Worm (Caenorhabditis elegans) whole organism, L2 larva: ENCODE results near the gene srlf-14.
A peak's percentile ranks its signal among the peaks of the same experiment; 100 is the strongest.

Experiments
- Y55F3AM.14 ChIP-seq: fragments of 200-800 bp; sonication (Bioruptor generic); optimal IDR thresholded peaks from 2 replicates; lab custom pipeline; 2018; ENCODE audit warnings: mild to moderate bottlenecking, missing genetic modification characterization, missing compliant biosample characterization
- aly-2 ChIP-seq: fragments of 150-350 bp; optimal IDR thresholded peaks from 2 replicates; lab custom pipeline; 2014; ENCODE audit warnings: missing biosample characterization, missing genetic modification characterization
- blmp-1 ChIP-seq: sonication (generic microtip); optimal IDR thresholded peaks from 2 replicates; lab custom pipeline; 2017; ENCODE audit warnings: missing genetic modification characterization, mild to moderate bottlenecking, missing compliant biosample characterization, antibody characterized with exemption, moderate library complexity; ENCODE audit not compliant: insufficient read depth
- ceh-16 ChIP-seq: fragments of 150-350 bp; optimal IDR thresholded peaks from 2 replicates; lab custom pipeline; 2014; ENCODE audit warnings: missing biosample characterization, missing genetic modification characterization
- ceh-82 ChIP-seq: fragments of 150-350 bp; optimal IDR thresholded peaks from 2 replicates; lab custom pipeline; 2014; ENCODE audit warnings: missing biosample characterization, missing genetic modification characterization
- crh-2 ChIP-seq: sonication (generic microtip); optimal IDR thresholded peaks from 2 replicates; lab custom pipeline; 2017; ENCODE audit warnings: missing biosample characterization, missing genetic modification characterization
- elt-1 ChIP-seq: fragments of 150-350 bp; optimal IDR thresholded peaks from 2 replicates; lab custom pipeline; 2014; ENCODE audit warnings: missing biosample characterization, missing genetic modification characterization
- elt-3 ChIP-seq: sonication (generic microtip); optimal IDR thresholded peaks from 2 replicates; lab custom pipeline; 2017; ENCODE audit warnings: missing biosample characterization, missing genetic modification characterization
- mab-5 ChIP-seq: fragments of 150-350 bp; optimal IDR thresholded peaks from 2 replicates; lab custom pipeline; 2014; ENCODE audit warnings: missing biosample characterization, missing genetic modification characterization
- nhr-129 ChIP-seq: fragments of 150-350 bp; optimal IDR thresholded peaks from 2 replicates; lab custom pipeline; 2014; ENCODE audit warnings: missing biosample characterization, missing genetic modification characterization
- nhr-237 ChIP-seq: fragments of 150-350 bp; optimal IDR thresholded peaks from 2 replicates; lab custom pipeline; 2014; ENCODE audit warnings: missing biosample characterization, missing genetic modification characterization
- nhr-25 ChIP-seq: fragments of 150-350 bp; sonication (generic microtip); optimal IDR thresholded peaks from 3 replicates; lab custom pipeline; 2014; ENCODE audit warnings: missing biosample characterization, missing genetic modification characterization
- nhr-77 ChIP-seq: fragments of 150-350 bp; optimal IDR thresholded peaks from 2 replicates; lab custom pipeline; 2014; ENCODE audit warnings: missing biosample characterization, missing genetic modification characterization
- skn-1 ChIP-seq: sonication (generic microtip); optimal IDR thresholded peaks from 2 replicates; lab custom pipeline; 2017; ENCODE audit warnings: missing biosample characterization, missing genetic modification characterization
- sma-9 ChIP-seq, 2 experiments: fragments of 150-350 bp in 1 of 2; sonication (generic microtip) in 1 of 2; optimal IDR thresholded peaks; 2 replicates each; lab custom pipeline; 2014 to 2016; ENCODE audit warnings: missing genetic modification characterization in 2 of 2, mild to moderate bottlenecking in 1 of 2, missing biosample characterization in 1 of 2, missing compliant biosample characterization in 1 of 2, missing genetic modification reagents in 1 of 2, moderate library complexity in 1 of 2
- unc-39 ChIP-seq: fragments of 150-350 bp; optimal IDR thresholded peaks from 2 replicates; lab custom pipeline; 2014; ENCODE audit warnings: missing biosample characterization, missing genetic modification characterization
- unc-55 ChIP-seq: fragments of 150-350 bp; sonication (generic microtip); optimal IDR thresholded peaks from 3 replicates; lab custom pipeline; 2014; ENCODE audit warnings: missing biosample characterization, missing genetic modification reagents, missing genetic modification characterization
- unc-62 ChIP-seq: fragments of 150-350 bp; optimal IDR thresholded peaks from 2 replicates; lab custom pipeline; 2014; ENCODE audit warnings: missing biosample characterization, missing genetic modification reagents, missing genetic modification characterization
- ztf-1 ChIP-seq: fragments of 200-800 bp; sonication (Bioruptor generic); conservative IDR thresholded peaks from 2 replicates; pipeline ENCODE4 v1.3.6; 2022; ENCODE audit warnings: missing genetic modification characterization, missing compliant biosample characterization

srlf-14 gene

DNA sequence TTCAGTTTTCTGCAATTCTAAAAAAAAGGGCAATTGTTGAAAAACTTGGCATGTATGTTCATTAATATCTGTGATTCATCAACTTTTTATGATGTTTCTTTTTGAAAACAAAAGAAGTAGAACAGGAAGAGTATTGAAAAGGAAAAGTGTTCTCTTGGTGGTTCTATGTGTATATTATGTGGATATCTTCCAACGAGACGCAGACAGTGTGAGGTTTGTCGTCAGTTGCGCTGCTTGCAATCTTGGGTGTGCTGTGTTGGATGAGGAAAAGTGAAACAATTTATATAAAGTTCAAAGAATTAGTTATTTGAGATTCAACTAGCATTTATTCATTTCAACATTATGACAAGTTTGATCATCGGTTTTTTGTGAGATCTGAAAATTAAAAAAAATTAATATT is 41.8 kb downstream of the srlf-14 start (continued):
- no peak for TF ChIP-seq ceh-82 (tag; lab: Kevin White, UChicago)
- TF ChIP-seq nhr-129 (tag; lab: Kevin White, UChicago) = peak; percentile 2
- TF ChIP-seq aly-2 = no peak
- TF ChIP-seq nhr-77 = no peak

DNA sequence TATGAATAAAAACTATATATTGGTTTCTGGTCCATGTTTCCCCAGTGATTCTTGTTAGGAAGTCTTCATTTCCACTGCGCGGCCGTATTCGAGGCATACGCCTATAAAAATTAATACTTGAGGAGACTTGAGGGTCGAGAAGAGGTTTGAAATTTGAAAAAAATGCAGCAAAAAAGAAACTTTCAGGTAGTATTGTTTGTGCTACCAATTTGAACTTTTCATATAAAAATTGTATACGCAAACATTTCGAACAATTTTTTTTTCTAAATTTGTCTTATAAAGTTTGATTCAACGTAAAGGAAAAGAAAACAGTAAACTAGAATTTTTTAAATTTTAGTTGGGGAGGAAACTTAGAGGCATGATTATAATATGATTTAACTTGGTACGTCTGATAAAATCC is 42.3 kb downstream of the srlf-14 start, which contains the start of gene T11G6.4:
TSS of gene T11G6.4 (minus strand) at position 101 of the 400 bp plus-strand sequence.
- no peak for TF ChIP-seq elt-1
- no peak for TF ChIP-seq blmp-1 (tag; lab: Kevin White, UChicago)
- TF ChIP-seq mab-5 (tag; lab: Kevin White, UChicago) = no peak
- no peak for TF ChIP-seq Y55F3AM.14 (GFP tag; lab: Kevin White, UChicago)
- no peak for TF ChIP-seq crh-2
- TF ChIP-seq nhr-25 (tag; lab: Kevin White, UChicago) = no peak
- TF ChIP-seq elt-3 = no peak
- no peak for TF ChIP-seq unc-39 (tag; lab: Kevin White, UChicago)
- no peak for TF ChIP-seq unc-62 (GFP tag; lab: Kevin White, UChicago)
- no peak for TF ChIP-seq ztf-1
- TF ChIP-seq skn-1 (tag; lab: Kevin White, UChicago) = no peak

DNA sequence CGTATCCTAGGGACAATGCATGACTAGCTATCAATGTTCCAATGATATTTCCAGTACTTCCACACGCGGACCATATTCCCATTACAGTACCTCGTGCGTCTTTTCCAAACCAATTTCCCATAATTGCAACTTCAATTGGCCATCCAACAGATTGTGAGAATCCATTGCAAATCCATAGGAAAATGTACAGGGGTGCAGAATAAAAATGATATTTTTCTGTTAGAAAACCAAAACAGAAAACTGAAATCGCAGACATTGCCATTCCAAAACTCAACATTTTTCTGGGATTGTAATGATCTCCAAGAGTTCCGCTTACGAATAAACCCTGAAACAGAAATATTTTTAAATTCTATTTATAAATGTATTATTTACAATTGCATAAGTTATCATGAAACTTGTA is 43.0 kb downstream of the srlf-14 start:
- TF ChIP-seq nhr-237 (tag; lab: Kevin White, UChicago) (no peak), sma-9 (GFP tag; optimal IDR thresholded peaks at IDR 0.05; lab: Kevin White, UChicago) (no peak), sma-9 (tag; optimal IDR thresholded peaks at IDR 0.05; lab: Kevin White, UChicago) (no peak), ceh-16 (tag; lab: Kevin White, UChicago) (no peak), aly-2 (no peak), unc-62 (GFP tag; lab: Kevin White, UChicago) (no peak), unc-55 (GFP tag; lab: Kevin White, UChicago) (no peak), ceh-82 (tag; lab: Kevin White, UChicago) (no peak), skn-1 (tag; lab: Kevin White, UChicago) (no peak)
